Worm (Caenorhabditis elegans) whole organism, midembryonic: ENCODE measurements around the gene swd-2.1.

Source experiments
- cog-1 ChIP-seq: sonication (generic microtip); optimal IDR thresholded peaks from 2 replicates; lab custom pipeline; 2016; ENCODE audit warnings: missing genetic modification characterization, missing compliant biosample characterization
- flt-1 ChIP-seq: fragments of 200-800 bp; sonication (Bioruptor generic); IDR thresholded peaks from 2 replicates; pipeline ENCODE4 v1.3.6; 2022; ENCODE audit warnings: missing genetic modification characterization, missing compliant biosample characterization
- tab-1 ChIP-seq: fragments of 200-800 bp; sonication (Bioruptor generic); IDR thresholded peaks from 2 replicates; pipeline ENCODE4 v1.3.6; 2022; ENCODE audit warnings: missing genetic modification characterization, missing compliant biosample characterization
- ztf-23 ChIP-seq: fragments of 200-800 bp; sonication (Bioruptor generic); IDR thresholded peaks from 2 replicates; pipeline ENCODE4 v1.3.6; 2022; ENCODE audit warnings: missing genetic modification reagents, missing genetic modification characterization, missing compliant biosample characterization

ce11 chrIV:7803250-7803649, 27.4 kb downstream of the swd-2.1 start, which contains the start of gene C33H5.16:
- TF ChIP-seq tab-1 (GFP tag; lab: Robert Waterston, UW), result no peak
- TF ChIP-seq cog-1 (tag; lab: Kevin White, UChicago), result no peak
- TF ChIP-seq flt-1 (GFP tag; lab: Robert Waterston, UW), result no peak
- no peak for TF ChIP-seq ztf-23 (GFP tag; lab: Robert Waterston, UW)
